Fruit fly (Drosophila melanogaster): ENCODE data around the gene CG4186.

The CG4186 gene

DNA sequence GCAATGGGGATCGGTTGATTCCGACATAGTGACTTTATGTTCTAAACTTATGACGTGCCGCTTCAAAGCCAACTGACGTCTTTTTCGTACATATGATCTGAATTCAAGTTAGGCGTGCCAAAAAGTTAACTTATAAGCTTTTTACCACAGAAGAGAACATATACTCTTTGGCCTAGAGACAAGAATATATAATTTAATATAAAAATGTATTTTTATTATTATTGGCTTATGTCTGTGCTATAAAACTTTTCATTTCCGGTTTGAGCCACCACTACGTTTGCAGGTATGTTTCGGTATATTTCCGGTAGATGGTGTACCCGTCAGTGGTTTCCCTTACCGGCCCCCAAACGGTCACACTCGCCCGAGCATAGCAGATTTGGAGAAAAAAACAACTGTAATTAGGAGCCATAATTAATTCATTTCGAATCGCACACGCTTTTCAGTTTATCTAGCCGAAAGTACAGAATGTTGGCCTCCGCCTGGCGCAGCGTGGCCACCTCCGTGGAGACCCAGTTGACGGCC lies 29.0 kb downstream of the CG4186 start, which contains the start of the genes CG3698 and tzn:
Gene CG3698 (minus strand): TSS at position 51 of the 522 bp plus-strand sequence.
Gene tzn (plus strand): TSS at position 321 of the 522 bp plus-strand sequence.
- no peak for TF ChIP-seq noc (tag; optimal IDR thresholded peaks at IDR 0.05)

DNA sequence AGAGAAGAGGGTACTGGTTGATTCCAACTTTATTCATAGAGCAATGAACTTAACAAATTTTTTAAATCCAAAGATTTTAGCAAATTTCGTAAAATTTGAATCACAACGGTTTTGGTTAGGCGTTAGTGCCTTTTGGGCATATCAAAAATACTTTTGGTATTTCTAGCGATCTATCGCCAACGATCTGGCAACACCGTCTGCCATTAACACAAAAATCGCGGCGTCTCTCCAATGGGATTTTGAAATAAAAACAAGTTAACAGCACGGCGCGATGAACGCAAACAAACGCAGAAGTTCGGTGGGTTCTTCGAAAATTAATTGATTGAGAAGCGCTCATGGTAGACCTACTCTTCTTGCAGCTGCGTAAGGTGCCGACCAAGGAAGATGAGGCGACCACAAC lies 30.8 kb downstream of the CG4186 start, which contains the start of gene Spc105R:
Gene Spc105R (plus strand): TSS at position 203 of the 400 bp plus-strand sequence.
- TF ChIP-seq noc (tag; optimal IDR thresholded peaks at IDR 0.05): no peak

DNA sequence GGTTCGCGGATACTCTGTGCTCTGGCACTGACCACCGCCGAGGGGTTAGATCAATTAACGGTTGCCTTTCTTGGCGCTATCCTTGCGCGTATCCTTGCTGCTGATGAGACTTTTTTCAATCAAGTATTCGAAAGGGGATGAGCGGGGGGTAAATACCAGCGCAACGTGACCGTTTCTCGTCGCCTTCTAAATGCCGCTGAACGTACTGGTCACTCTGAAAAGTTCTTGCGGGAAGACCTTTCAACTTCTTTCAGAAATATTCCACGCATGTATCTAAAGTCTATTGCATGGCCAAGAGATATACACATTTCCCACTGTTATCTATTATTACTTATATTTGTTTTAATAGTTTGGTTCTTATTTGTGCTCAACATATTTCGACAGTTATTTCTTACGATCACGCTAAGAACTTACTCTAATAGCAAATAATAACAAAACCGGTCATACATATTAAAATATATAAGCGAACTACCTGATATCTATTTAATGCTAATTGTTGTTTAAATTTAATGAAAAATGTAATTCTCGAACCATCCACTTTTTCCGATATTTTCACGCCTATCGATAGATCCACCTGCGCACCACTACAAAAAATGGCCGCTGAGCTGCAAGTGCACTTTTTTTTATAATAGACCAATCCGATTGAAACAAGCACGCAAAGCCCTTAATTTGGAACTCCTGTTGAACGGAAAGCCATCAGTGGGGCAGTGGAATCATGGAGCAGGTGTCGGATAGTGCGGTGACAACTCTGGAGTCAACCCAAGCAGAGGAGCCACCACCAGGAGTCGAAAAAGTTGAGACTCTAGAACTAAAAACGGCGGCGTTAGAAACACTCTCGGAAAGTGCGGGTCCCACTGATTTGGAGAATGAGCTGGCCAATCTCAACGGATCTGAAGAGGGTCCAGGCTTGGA lies 40.0 kb downstream of the CG4186 start, which contains the start of the genes CG3634 and HIPP1:
Gene CG3634 (minus strand): TSS at position 185 of the 912 bp plus-strand sequence.
Gene HIPP1 (plus strand): TSS at position 582 of the 912 bp plus-strand sequence.
- no peak for TF ChIP-seq noc (tag; optimal IDR thresholded peaks at IDR 0.05)

DNA sequence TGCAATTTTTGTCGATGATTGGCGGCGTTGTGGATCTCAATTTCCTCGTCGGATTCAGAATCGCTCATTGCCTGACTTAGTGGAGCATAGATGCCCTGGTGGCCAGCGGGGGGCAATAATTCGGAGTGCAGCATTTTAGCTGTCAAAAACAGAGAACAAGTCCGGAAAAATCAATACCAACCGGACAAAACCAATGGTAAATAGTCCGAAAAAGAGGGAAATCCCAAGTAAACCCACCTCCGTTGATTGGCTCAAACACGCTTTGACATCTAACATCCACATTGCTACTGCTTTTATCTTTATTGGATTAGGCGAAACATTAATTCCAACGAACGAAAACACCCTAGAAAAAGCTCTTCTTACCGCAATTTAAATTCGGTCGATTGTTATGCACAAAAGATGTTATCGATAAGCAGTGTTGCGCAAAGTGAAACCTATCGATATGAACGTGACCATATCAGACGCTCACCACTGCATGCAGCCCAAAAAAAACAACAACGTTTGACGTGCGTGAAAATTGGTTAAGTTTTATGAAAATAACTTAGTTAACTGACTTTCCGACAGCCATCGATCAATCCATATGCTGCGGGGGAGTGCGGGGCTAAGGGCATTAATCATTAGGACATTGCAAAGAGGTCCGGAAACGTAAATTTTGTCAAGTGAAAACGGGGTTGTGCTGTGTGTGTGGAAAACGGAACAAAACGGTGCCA lies 46.4 kb downstream of the CG4186 start, which contains the start of the genes CG3618 and Pka-R1:
Gene CG3618 (minus strand): TSS at position 410 of the 710 bp plus-strand sequence.
Gene Pka-R1 (plus strand): TSS at position 453 of the 710 bp plus-strand sequence.
- TF ChIP-seq noc (tag; optimal IDR thresholded peaks at IDR 0.05): no peak

DNA sequence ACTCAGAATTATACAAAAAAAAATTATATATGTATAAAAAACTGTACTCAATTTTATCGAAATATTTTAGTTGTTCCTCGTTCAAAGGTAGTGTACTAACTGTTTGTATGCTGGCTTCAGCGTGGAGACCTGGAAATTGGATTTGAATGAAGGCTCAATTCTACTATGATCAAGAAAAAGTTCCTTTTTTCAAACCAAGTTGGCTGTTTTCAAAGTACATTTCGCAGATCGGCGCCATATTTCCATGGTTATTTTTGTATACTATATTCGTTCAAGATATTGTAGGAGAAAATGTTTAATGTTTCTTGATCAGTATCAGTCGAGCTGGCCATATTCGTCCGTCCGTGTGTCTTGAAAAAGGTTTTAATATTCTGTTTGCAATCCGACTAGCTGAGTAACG lies 48.5 kb downstream of the CG4186 start, which contains the start of gene Mst77F:
Gene Mst77F (minus strand): TSS at position 101 of the 400 bp plus-strand sequence.
- TF ChIP-seq noc (tag; optimal IDR thresholded peaks at IDR 0.05): no peak
